Fruit fly (Drosophila melanogaster): Measurements from ENCODE around the gene CG4592.

The CG4592 gene

DNA sequence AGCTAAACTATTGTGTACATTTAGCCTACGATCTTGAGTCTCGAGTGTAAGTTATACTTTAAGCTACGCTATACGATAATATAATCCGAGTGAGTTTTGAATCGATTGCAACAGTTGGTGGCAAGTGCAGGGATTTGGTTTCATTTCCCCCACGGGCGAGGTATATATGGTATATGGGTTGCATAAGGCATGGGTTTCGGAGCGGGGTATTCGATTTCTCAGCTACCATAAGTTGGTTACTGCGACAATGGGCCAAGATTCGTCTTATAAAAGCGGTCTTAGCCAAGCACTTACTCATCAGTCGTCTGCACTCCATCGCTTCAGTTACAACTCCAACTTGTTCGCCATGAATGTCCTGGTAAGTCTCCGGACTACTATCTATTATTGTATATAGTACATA is 8.8 kb downstream of the CG4592 start, which contains the start of gene CG42367:
Gene CG42367 (plus strand): TSS at position 301 of the 400 bp plus-strand sequence.
- no peak for TF ChIP-seq CG6854 (GFP tag; optimal IDR thresholded peaks at IDR 0.05)
- no peak for TF ChIP-seq cyc (GFP tag; optimal IDR thresholded peaks at IDR 0.05)
- TF ChIP-seq svp (GFP tag) = no peak
- no peak for TF ChIP-seq CG10669 (GFP tag; optimal IDR thresholded peaks at IDR 0.05)
- no peak for TF ChIP-seq CG6276 (GFP tag; optimal IDR thresholded peaks at IDR 0.05)

DNA sequence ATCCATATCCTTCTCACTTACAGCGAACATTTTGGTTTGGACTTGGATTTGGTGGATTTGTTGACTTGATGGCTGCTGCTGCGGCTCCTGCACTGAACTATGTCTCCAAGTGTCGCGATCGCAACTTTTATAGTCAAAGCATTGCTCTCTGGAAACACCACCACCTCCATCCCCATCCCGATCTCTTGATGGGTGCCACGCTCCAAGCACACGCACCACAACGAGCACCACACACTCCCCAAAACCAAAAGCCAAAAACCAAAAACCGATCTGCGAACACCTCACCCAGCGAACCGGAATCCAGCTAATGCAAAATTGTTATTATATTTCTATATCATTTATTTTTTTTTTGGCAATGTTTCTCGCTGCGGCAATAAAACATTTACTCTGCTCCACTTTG is 11.6 kb downstream of the CG4592 start, which contains the start of gene Cpr30F:
Gene Cpr30F (minus strand): TSS at position 101 of the 400 bp plus-strand sequence.
- TF ChIP-seq dsx (GFP tag; optimal IDR thresholded peaks at IDR 0.05; ENCODE audit: poor library complexity, severe bottlenecking) (no peak), Blimp-1 (GFP tag; optimal IDR thresholded peaks at IDR 0.05) (no peak), Met (GFP tag; optimal IDR thresholded peaks at IDR 0.05) (no peak), CG11762 (GFP tag; optimal IDR thresholded peaks at IDR 0.05; ENCODE audit: insufficient read depth) (no peak), acj6 (GFP tag; optimal IDR thresholded peaks at IDR 0.05) (no peak), CG8119 (GFP tag; IDR thresholded peaks at IDR 0.05) (no peak), net (GFP tag; optimal IDR thresholded peaks at IDR 0.05) (no peak), CG10631 (GFP tag; optimal IDR thresholded peaks at IDR 0.05) (no peak), salr (GFP tag; optimal IDR thresholded peaks at IDR 0.05) (no peak), CG10669 (GFP tag; optimal IDR thresholded peaks at IDR 0.05) (no peak), cyc (GFP tag; optimal IDR thresholded peaks at IDR 0.05) (no peak), CG7368 (GFP tag; optimal IDR thresholded peaks at IDR 0.05) (no peak), Eip75B (GFP tag; optimal IDR thresholded peaks at IDR 0.05) (no peak), spab (GFP tag; optimal IDR thresholded peaks at IDR 0.05) (no peak), fd59A (GFP tag; optimal IDR thresholded peaks at IDR 0.05) (no peak), CG32006 (GFP tag; optimal IDR thresholded peaks at IDR 0.05) (no peak), Sox102F (GFP tag; optimal IDR thresholded peaks at IDR 0.05) (no peak), fkh (GFP tag; optimal IDR thresholded peaks at IDR 0.05) (no peak), Sox14 (GFP tag; optimal IDR thresholded peaks at IDR 0.05) (no peak)

DNA sequence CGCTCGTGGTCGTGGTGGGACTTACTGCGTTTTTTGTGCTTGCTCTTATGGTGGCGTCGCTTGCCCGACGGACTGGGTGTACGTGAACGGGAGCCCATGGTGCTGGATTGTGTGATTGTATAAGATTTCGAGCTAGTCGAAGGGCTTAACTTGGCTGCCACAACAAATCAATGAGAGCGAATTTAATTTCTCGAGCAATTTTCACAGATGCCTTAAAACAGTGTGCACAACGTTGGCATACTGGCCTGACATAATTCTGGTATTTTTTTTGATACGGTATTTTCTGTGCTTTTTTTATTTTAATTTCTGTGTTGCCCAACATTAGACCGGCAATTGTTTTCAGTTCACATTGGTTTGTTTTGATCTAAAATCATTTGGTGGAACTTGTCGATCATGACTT is 16.5 kb downstream of the CG4592 start, which contains the start of gene Arglu1:
Gene Arglu1 (minus strand): TSS at position 227 of the 400 bp plus-strand sequence.
- no peak for TF ChIP-seq CG7368 (GFP tag; optimal IDR thresholded peaks at IDR 0.05)
- peak; percentile 41 for TF ChIP-seq lz (GFP tag; optimal IDR thresholded peaks at IDR 0.05)
- TF ChIP-seq Eip75B (GFP tag; optimal IDR thresholded peaks at IDR 0.05) = no peak
- no peak for TF ChIP-seq CG11762 (GFP tag; optimal IDR thresholded peaks at IDR 0.05; ENCODE audit: insufficient read depth)
- TF ChIP-seq CG32006 (GFP tag; optimal IDR thresholded peaks at IDR 0.05) = no peak
- TF ChIP-seq CG31627 (GFP tag; optimal IDR thresholded peaks at IDR 0.05) = peak; percentile 9
- no peak for TF ChIP-seq CG6276 (GFP tag; optimal IDR thresholded peaks at IDR 0.05)
- no peak for TF ChIP-seq ss (GFP tag; optimal IDR thresholded peaks at IDR 0.05)
- TF ChIP-seq CG11902 (GFP tag; optimal IDR thresholded peaks at IDR 0.05) = no peak
- TF ChIP-seq CG15336 (GFP tag; IDR thresholded peaks at IDR 0.05) = no peak
- no peak for TF ChIP-seq topi (GFP tag; optimal IDR thresholded peaks at IDR 0.05)
- no peak for TF ChIP-seq OdsH (GFP tag; optimal IDR thresholded peaks at IDR 0.05)
- no peak for TF ChIP-seq Smox (GFP tag; optimal IDR thresholded peaks at IDR 0.05)
- TF ChIP-seq Sox14 (GFP tag; optimal IDR thresholded peaks at IDR 0.05) = no peak
- no peak for TF ChIP-seq eg (GFP tag; IDR thresholded peaks at IDR 0.05)
- TF ChIP-seq Sox15 (GFP tag; optimal IDR thresholded peaks at IDR 0.05) = no peak
- TF ChIP-seq CG16779 (tag; optimal IDR thresholded peaks at IDR 0.05) = no peak
- no peak for TF ChIP-seq dsx (GFP tag; optimal IDR thresholded peaks at IDR 0.05; ENCODE audit: poor library complexity, severe bottlenecking)
- TF ChIP-seq cyc (GFP tag; optimal IDR thresholded peaks at IDR 0.05) = peak; percentile 40
- no peak for TF ChIP-seq Ets96B (tag; optimal IDR thresholded peaks at IDR 0.05)
- TF ChIP-seq CG6163 (GFP tag; IDR thresholded peaks at IDR 0.05) = peak; percentile 53; the same call in 2 of the 3 replicates

All from whole organism, prepupa.